Worm (Caenorhabditis elegans): Measurements from ENCODE around the gene nhr-7.

- TF ChIP-seq dao-5 (tag; optimal IDR thresholded peaks at IDR 0.05) (no peak), him-1 (tag; optimal IDR thresholded peaks at IDR 0.05) (no peak)
These were observed 41.1 kb downstream of the nhr-7 start, which contains the start of gene best-7 for ce11 chrIV:11230069-11230468.
